Worm (Caenorhabditis elegans) whole organism, L1 larva: ENCODE results near the gene C17H11.1.

Experiments
- ceh-88 ChIP-seq: fragments of 200-800 bp; sonication (Bioruptor generic); IDR thresholded peaks from 2 replicates; pipeline ENCODE4 v1.3.6; 2022; ENCODE audit warnings: missing genetic modification characterization, missing compliant biosample characterization
- elt-3 ChIP-seq, 6 experiments: fragments of 150-350 bp in 1 of 6; sonication (generic microtip); optimal IDR thresholded peaks; 2 replicates each; lab custom pipeline; 2017 to 2018; ENCODE audit warnings: missing biosample characterization in 6 of 6, missing genetic modification characterization in 6 of 6, inconsistent platforms in 1 of 6
- fkh-10 ChIP-seq: sonication (generic microtip); optimal IDR thresholded peaks from 2 replicates; lab custom pipeline; 2017; ENCODE audit warnings: missing biosample characterization, missing genetic modification reagents, missing genetic modification characterization
- fos-1 ChIP-seq: fragments of 150-350 bp; optimal IDR thresholded peaks from 2 replicates; lab custom pipeline; 2014; ENCODE audit warnings: missing biosample characterization, missing genetic modification characterization
- jun-1 ChIP-seq: fragments of 150-350 bp; optimal IDR thresholded peaks from 2 replicates; lab custom pipeline; 2014; ENCODE audit warnings: missing biosample characterization, missing genetic modification reagents, missing genetic modification characterization
- nhr-28 ChIP-seq: fragments of 150-350 bp; optimal IDR thresholded peaks from 2 replicates; lab custom pipeline; 2014; ENCODE audit warnings: missing biosample characterization, missing genetic modification characterization
- nhr-77 ChIP-seq: fragments of 150-350 bp; optimal IDR thresholded peaks from 2 replicates; lab custom pipeline; 2014; ENCODE audit warnings: missing biosample characterization, missing genetic modification characterization
- rnt-1 ChIP-seq: sonication (generic microtip); optimal IDR thresholded peaks from 2 replicates; lab custom pipeline; 2016; ENCODE audit warnings: mild to moderate bottlenecking, missing genetic modification characterization, moderate library complexity, missing compliant biosample characterization
- unc-62 ChIP-seq: fragments of 150-350 bp; optimal IDR thresholded peaks from 2 replicates; lab custom pipeline; 2014; ENCODE audit warnings: missing biosample characterization, missing genetic modification reagents, missing genetic modification characterization

DNA sequence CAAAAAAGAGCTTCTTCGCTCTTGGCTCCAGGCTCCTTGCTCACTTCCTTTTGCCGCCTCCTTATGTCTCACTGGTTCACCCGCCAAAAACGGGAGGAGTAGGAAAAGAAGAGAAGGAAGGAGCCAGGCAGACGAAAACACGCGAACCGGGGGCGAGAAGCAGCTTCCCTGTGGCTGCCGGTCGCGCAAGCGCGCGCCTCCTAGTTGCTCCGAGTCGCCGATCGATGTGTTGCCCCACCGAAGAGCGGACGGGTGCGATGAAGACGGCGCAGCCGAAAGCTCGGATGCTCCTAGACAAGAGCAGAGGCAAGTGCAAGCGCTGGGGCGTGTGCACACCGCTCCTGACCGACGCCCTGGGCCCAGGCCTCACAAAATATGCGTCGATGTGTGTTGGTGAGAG lies 10.2 kb upstream of the C17H11.1 start:
- no peak for TF ChIP-seq unc-62 (GFP tag; lab: Kevin White, UChicago)
- no peak for TF ChIP-seq fos-1
- TF ChIP-seq ceh-88 (GFP tag; lab: Robert Waterston, UW), result 0 out of 2 replicates have a peak, but pooled peaks have one; percentile 37
- TF ChIP-seq fkh-10, result peak; percentile 62
- TF ChIP-seq nhr-77 (tag; lab: Kevin White, UChicago), result no peak
- no peak for TF ChIP-seq rnt-1
- no peak for TF ChIP-seq nhr-28
- no peak for TF ChIP-seq elt-3 (tag; optimal IDR thresholded peaks at IDR 0.05; lab: Kevin White, UChicago)
- TF ChIP-seq jun-1 (tag; lab: Kevin White, UChicago), result no peak
